Worm (Caenorhabditis elegans) whole organism, late embryonic: Measurements from ENCODE around the gene F17E9.5.

Source experiments
- C08G9.2 ChIP-seq: sonication (generic microtip); optimal IDR thresholded peaks from 2 replicates; lab custom pipeline; 2016; ENCODE audit warnings: mild to moderate bottlenecking, missing genetic modification characterization, moderate library complexity, missing compliant biosample characterization
- K09A11.1 ChIP-seq: sonication (generic microtip); optimal IDR thresholded peaks from 2 replicates; lab custom pipeline; 2017; ENCODE audit warnings: antibody characterized with exemption, mild to moderate bottlenecking, missing genetic modification characterization, missing compliant biosample characterization; ENCODE audit not compliant: insufficient read depth
- T23F11.4 ChIP-seq: fragments of 200-800 bp; sonication (Bioruptor generic); optimal IDR thresholded peaks from 2 replicates; lab custom pipeline; 2018; ENCODE audit warnings: mild to moderate bottlenecking, missing genetic modification characterization, missing compliant biosample characterization
- Y22D7AL.16 ChIP-seq: sonication (generic microtip); optimal IDR thresholded peaks from 2 replicates; lab custom pipeline; 2016; ENCODE audit warnings: missing genetic modification characterization, missing compliant biosample characterization
- ama-1 ChIP-seq: fragments of 150-350 bp; optimal IDR thresholded peaks from 2 replicates; lab custom pipeline; 2014
- ceh-18 ChIP-seq: sonication (generic microtip); optimal IDR thresholded peaks from 2 replicates; lab custom pipeline; 2016; ENCODE audit warnings: missing genetic modification characterization, missing compliant biosample characterization
- ceh-19 ChIP-seq: fragments of 200-800 bp; sonication (Bioruptor generic); optimal IDR thresholded peaks from 2 replicates; lab custom pipeline; 2018; ENCODE audit warnings: mild to moderate bottlenecking, missing genetic modification characterization, missing compliant biosample characterization
- ceh-2 ChIP-seq: sonication (generic microtip); optimal IDR thresholded peaks from 2 replicates; lab custom pipeline; 2016; ENCODE audit warnings: missing genotype, missing genetic modification characterization, missing compliant biosample characterization
- ceh-31 ChIP-seq: sonication (generic microtip); optimal IDR thresholded peaks from 2 replicates; lab custom pipeline; 2016; ENCODE audit warnings: missing genetic modification characterization, missing compliant biosample characterization
- ceh-34 ChIP-seq: sonication (generic microtip); optimal IDR thresholded peaks from 2 replicates; lab custom pipeline; 2016; ENCODE audit warnings: mild to moderate bottlenecking, missing genetic modification characterization, missing compliant biosample characterization
- ceh-48 ChIP-seq: sonication (generic microtip); optimal IDR thresholded peaks from 2 replicates; lab custom pipeline; 2016; ENCODE audit warnings: missing genetic modification characterization, inconsistent platforms, missing compliant biosample characterization
- ceh-6 ChIP-seq: fragments of 200-800 bp; sonication (Bioruptor generic); optimal IDR thresholded peaks from 2 replicates; lab custom pipeline; 2018; ENCODE audit warnings: mild to moderate bottlenecking, missing genetic modification characterization, missing compliant biosample characterization
- che-1 ChIP-seq: sonication (generic microtip); optimal IDR thresholded peaks from 2 replicates; lab custom pipeline; 2016; ENCODE audit warnings: mild to moderate bottlenecking, missing genetic modification characterization, missing compliant biosample characterization
- dmd-4 ChIP-seq: sonication (generic microtip); optimal IDR thresholded peaks from 2 replicates; lab custom pipeline; 2016; ENCODE audit warnings: borderline replicate concordance, missing genetic modification characterization, missing compliant biosample characterization
- dve-1 ChIP-seq: sonication (generic microtip); optimal IDR thresholded peaks from 2 replicates; lab custom pipeline; 2017; ENCODE audit warnings: antibody characterized with exemption, mild to moderate bottlenecking, missing genetic modification characterization, missing compliant biosample characterization
- elt-4 ChIP-seq: sonication (generic microtip); optimal IDR thresholded peaks from 2 replicates; lab custom pipeline; 2016; ENCODE audit warnings: missing genetic modification characterization, missing compliant biosample characterization
- ets-4 ChIP-seq: sonication (generic microtip); optimal IDR thresholded peaks from 2 replicates; lab custom pipeline; 2016; ENCODE audit warnings: missing genetic modification characterization, missing compliant biosample characterization
- fkh-10 ChIP-seq: fragments of 150-350 bp; optimal IDR thresholded peaks from 2 replicates; lab custom pipeline; 2014; ENCODE audit warnings: missing biosample characterization, missing genetic modification reagents, missing genetic modification characterization
- fkh-6 ChIP-seq: sonication (generic microtip); optimal IDR thresholded peaks from 2 replicates; lab custom pipeline; 2016; ENCODE audit warnings: missing genetic modification characterization, missing compliant biosample characterization
- hlh-13 ChIP-seq: fragments of 200-800 bp; sonication (Bioruptor generic); optimal IDR thresholded peaks from 2 replicates; lab custom pipeline; 2018; ENCODE audit warnings: mild to moderate bottlenecking, missing genetic modification characterization, missing compliant biosample characterization
- hlh-15 ChIP-seq: sonication (generic microtip); optimal IDR thresholded peaks from 2 replicates; lab custom pipeline; 2016; ENCODE audit warnings: missing genetic modification characterization, missing compliant biosample characterization
- hlh-30 ChIP-seq: sonication (generic microtip); optimal IDR thresholded peaks from 2 replicates; lab custom pipeline; 2017; ENCODE audit warnings: antibody characterized with exemption, missing genetic modification characterization, missing compliant biosample characterization; ENCODE audit not compliant: insufficient read depth
- hlh-8 ChIP-seq: sonication (generic microtip); optimal IDR thresholded peaks from 2 replicates; lab custom pipeline; 2016; ENCODE audit warnings: missing genotype, missing genetic modification characterization, missing compliant biosample characterization
- lim-6 ChIP-seq: sonication (generic microtip); optimal IDR thresholded peaks from 2 replicates; lab custom pipeline; 2016; ENCODE audit warnings: missing genetic modification characterization, missing compliant biosample characterization
- lin-11 ChIP-seq: fragments of 200-800 bp; sonication (Bioruptor generic); optimal IDR thresholded peaks from 2 replicates; lab custom pipeline; 2018; ENCODE audit warnings: mild to moderate bottlenecking, missing genetic modification characterization, missing compliant biosample characterization
- madf-2 ChIP-seq: sonication (generic microtip); optimal IDR thresholded peaks from 2 replicates; lab custom pipeline; 2017; ENCODE audit warnings: missing genetic modification characterization, missing compliant biosample characterization
- nfya-1 ChIP-seq: sonication (generic microtip); optimal IDR thresholded peaks from 2 replicates; lab custom pipeline; 2017; ENCODE audit warnings: missing genetic modification characterization, mild to moderate bottlenecking, missing compliant biosample characterization, antibody characterized with exemption, moderate library complexity
- nhr-11 ChIP-seq: fragments of 150-350 bp; optimal IDR thresholded peaks from 2 replicates; lab custom pipeline; 2014; ENCODE audit warnings: missing biosample characterization, missing genetic modification characterization
- nhr-232 ChIP-seq: sonication (generic microtip); optimal IDR thresholded peaks from 2 replicates; lab custom pipeline; 2016; ENCODE audit warnings: missing genetic modification characterization, missing compliant biosample characterization
- odd-2 ChIP-seq: sonication (generic microtip); optimal IDR thresholded peaks from 2 replicates; lab custom pipeline; 2017; ENCODE audit warnings: antibody characterized with exemption, mild to moderate bottlenecking, missing genetic modification characterization, missing compliant biosample characterization
- pha-4 ChIP-seq: fragments of 150-350 bp; optimal IDR thresholded peaks from 2 replicates; lab custom pipeline; 2018; ENCODE audit warnings: missing biosample characterization, missing genetic modification reagents, missing genetic modification characterization
- pqm-1 ChIP-seq: sonication (generic microtip); optimal IDR thresholded peaks from 2 replicates; lab custom pipeline; 2016; ENCODE audit warnings: missing genetic modification characterization, missing compliant biosample characterization
- pros-1 ChIP-seq: fragments of 150-350 bp; optimal IDR thresholded peaks from 2 replicates; lab custom pipeline; 2014; ENCODE audit warnings: missing biosample characterization, missing genetic modification reagents, missing genetic modification characterization
- sdc-2 ChIP-seq: sonication (generic microtip); optimal IDR thresholded peaks from 2 replicates; lab custom pipeline; 2016; ENCODE audit warnings: missing genotype, missing genetic modification characterization, missing compliant biosample characterization
- syd-9 ChIP-seq: sonication (generic microtip); optimal IDR thresholded peaks from 2 replicates; lab custom pipeline; 2016; ENCODE audit warnings: mild to moderate bottlenecking, missing genetic modification characterization, moderate library complexity, missing compliant biosample characterization
- tbx-2 ChIP-seq: sonication (generic microtip); optimal IDR thresholded peaks from 2 replicates; lab custom pipeline; 2016; ENCODE audit warnings: missing genetic modification characterization, missing compliant biosample characterization
- ttx-3 ChIP-seq: sonication (generic microtip); optimal IDR thresholded peaks from 2 replicates; lab custom pipeline; 2016; ENCODE audit warnings: missing genetic modification reagents, missing genetic modification characterization, missing compliant biosample characterization
- unc-3 ChIP-seq, 2 experiments: fragments of 200-800 bp in 1 of 2; sonication (Bioruptor generic) in 1 of 2; sonication (generic microtip) in 1 of 2; conservative IDR thresholded peaks in 1 of 2; optimal IDR thresholded peaks in 1 of 2; 2 replicates each; pipeline versions ENCODE4 v1.3.6 to Lab custom; 2016 to 2022; ENCODE audit warnings: missing compliant biosample characterization in 2 of 2, missing genetic modification characterization in 2 of 2, missing genetic modification reagents in 1 of 2
- unc-55 ChIP-seq: sonication (generic microtip); optimal IDR thresholded peaks from 2 replicates; lab custom pipeline; 2017; ENCODE audit warnings: missing biosample characterization, missing genetic modification reagents, missing genetic modification characterization
- unc-86 ChIP-seq: sonication (generic microtip); optimal IDR thresholded peaks from 2 replicates; lab custom pipeline; 2016; ENCODE audit warnings: missing genetic modification characterization, missing compliant biosample characterization

F17E9.5 gene

ce11 chrIV:8303668-8304067 lies 42.0 kb upstream of the F17E9.5 start, which contains the start of gene vha-5:
TSS of gene vha-5 (plus strand) at chrIV:8303968.
- no peak for TF ChIP-seq ets-4 (tag; lab: Kevin White, UChicago)
- no peak for TF ChIP-seq ama-1
- TF ChIP-seq ttx-3, result no peak
- TF ChIP-seq fkh-6 (tag; lab: Kevin White, UChicago), result no peak
- no peak for TF ChIP-seq hlh-8 (tag; lab: Kevin White, UChicago)
- no peak for TF ChIP-seq sdc-2 (tag; lab: Kevin White, UChicago)
- no peak for TF ChIP-seq che-1 (tag; lab: Kevin White, UChicago)
- TF ChIP-seq ceh-48 (tag; lab: Kevin White, UChicago), result no peak
- TF ChIP-seq syd-9, result no peak
- no peak for TF ChIP-seq nhr-232
- no peak for TF ChIP-seq unc-55
- no peak for TF ChIP-seq ceh-2 (tag; lab: Kevin White, UChicago)
- no peak for TF ChIP-seq unc-86 (tag; lab: Kevin White, UChicago)
- TF ChIP-seq hlh-15 (tag; lab: Kevin White, UChicago), result no peak
- no peak for TF ChIP-seq pqm-1 (tag; lab: Kevin White, UChicago)
- no peak for TF ChIP-seq hlh-30 (tag; lab: Kevin White, UChicago)
- TF ChIP-seq nhr-11 (tag; lab: Kevin White, UChicago), result no peak
- no peak for TF ChIP-seq ceh-34 (tag; lab: Kevin White, UChicago)
- no peak for TF ChIP-seq hlh-13 (GFP tag; lab: Kevin White, UChicago)
- TF ChIP-seq Y22D7AL.16, result no peak

ce11 chrIV:8307408-8307807 lies 38.2 kb upstream of the F17E9.5 start:
- no peak for TF ChIP-seq pha-4 (tag; lab: Kevin White, UChicago)
- no peak for TF ChIP-seq lim-6 (tag; lab: Kevin White, UChicago)
- TF ChIP-seq pros-1 (tag; lab: Kevin White, UChicago), result no peak
- TF ChIP-seq nfya-1 (tag; lab: Kevin White, UChicago), result no peak
- TF ChIP-seq elt-4 (tag; lab: Kevin White, UChicago), result no peak
- TF ChIP-seq ceh-31 (tag; lab: Kevin White, UChicago), result no peak

ce11 chrIV:8312105-8312504 lies 33.5 kb upstream of the F17E9.5 start:
- no peak for TF ChIP-seq dve-1 (tag; lab: Kevin White, UChicago)

- no peak for TF ChIP-seq ceh-18 (tag; lab: Kevin White, UChicago)
- no peak for TF ChIP-seq madf-2
- no peak for TF ChIP-seq unc-86 (tag; lab: Kevin White, UChicago)
- no peak for TF ChIP-seq tbx-2 (tag; lab: Kevin White, UChicago)
- no peak for TF ChIP-seq ttx-3
- no peak for TF ChIP-seq unc-3 (GFP tag; conservative IDR thresholded peaks at IDR 0.05; lab: Robert Waterston, UW)
- no peak for TF ChIP-seq unc-3 (tag; optimal IDR thresholded peaks at IDR 0.05; lab: Kevin White, UChicago)
- no peak for TF ChIP-seq dve-1 (tag; lab: Kevin White, UChicago)
Observed at ce11 chrIV:8312846-8313245, 32.8 kb upstream of the F17E9.5 start, which contains the start of gene F35H10.10. TSS of gene F35H10.10 (minus strand) at chrIV:8312946.

ce11 chrIV:8317800-8318199 lies 27.8 kb upstream of the F17E9.5 start:
- TF ChIP-seq lin-11 (no peak), unc-3 (GFP tag; conservative IDR thresholded peaks at IDR 0.05; lab: Robert Waterston, UW) (no peak), unc-3 (tag; optimal IDR thresholded peaks at IDR 0.05; lab: Kevin White, UChicago) (no peak), odd-2 (tag; lab: Kevin White, UChicago) (no peak), ceh-6 (GFP tag; lab: Kevin White, UChicago) (no peak), unc-86 (tag; lab: Kevin White, UChicago) (no peak), tbx-2 (tag; lab: Kevin White, UChicago) (no peak), K09A11.1 (tag; lab: Kevin White, UChicago) (no peak), fkh-10 (GFP tag; lab: Kevin White, UChicago) (no peak), C08G9.2 (tag; lab: Kevin White, UChicago) (no peak), T23F11.4 (no peak), ceh-19 (GFP tag; lab: Kevin White, UChicago) (no peak), dmd-4 (tag; lab: Kevin White, UChicago) (no peak)
